Fruit fly (Drosophila melanogaster): ENCODE data around the gene mtd.

DNA sequence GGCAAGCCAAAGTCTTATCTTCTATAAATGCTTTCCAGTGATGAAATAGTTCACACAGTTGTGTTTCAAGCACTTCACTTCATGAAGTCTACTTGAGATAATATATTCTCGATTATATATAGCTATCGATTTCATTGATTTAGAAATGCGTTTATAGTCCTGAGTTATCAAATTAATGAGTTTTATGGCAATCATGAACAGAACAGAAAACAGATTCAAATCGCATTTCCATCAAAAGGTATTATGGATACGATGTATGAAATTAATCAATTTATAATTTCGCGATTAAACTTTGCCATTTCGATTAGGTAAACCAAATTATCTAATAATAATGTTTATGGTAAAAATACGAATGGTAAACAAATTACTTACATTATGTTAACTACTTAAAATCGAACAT is 55.2 kb downstream of the mtd start:
- TF ChIP-seq Gsc (GFP tag; IDR thresholded peaks at IDR 0.05) = no peak
- TF ChIP-seq Lpt (GFP tag; optimal IDR thresholded peaks at IDR 0.05) = no peak
- no peak for TF ChIP-seq CG6813 (GFP tag; optimal IDR thresholded peaks at IDR 0.05)
- no peak for TF ChIP-seq CG17385 (GFP tag; optimal IDR thresholded peaks at IDR 0.05)

Data from whole organism, embryonic.